Worm (Caenorhabditis elegans) whole organism, L4 larva: ENCODE data around the gene ipla-6.
A peak's percentile ranks its signal among the peaks of the same experiment; 100 is the strongest.

Experiments
- F26F4.8 ChIP-seq: fragments of 200-800 bp; sonication (Bioruptor generic); conservative IDR thresholded peaks from 2 replicates; pipeline ENCODE4 v1.3.6; 2022; ENCODE audit warnings: missing genetic modification characterization, missing compliant biosample characterization
- F37D6.2 ChIP-seq: sonication (generic microtip); optimal IDR thresholded peaks from 2 replicates; lab custom pipeline; 2016; ENCODE audit warnings: mild to moderate bottlenecking, missing genetic modification characterization, missing compliant biosample characterization
- F44E2.7 ChIP-seq: fragments of 200-800 bp; sonication (Bioruptor generic); IDR thresholded peaks from 2 replicates; pipeline ENCODE4 v2.1.2; 2022; ENCODE audit warnings: missing genetic modification characterization, missing compliant biosample characterization
- Y105C5A.15 ChIP-seq: fragments of 200-800 bp; sonication (Bioruptor generic); IDR thresholded peaks from 2 replicates; pipeline ENCODE4 v1.3.6; 2022; ENCODE audit warnings: missing genetic modification characterization, missing compliant biosample characterization
- Y5F2A.4 ChIP-seq: fragments of 200-800 bp; sonication (Bioruptor generic); optimal IDR thresholded peaks from 2 replicates; lab custom pipeline; 2018; ENCODE audit warnings: mild to moderate bottlenecking, missing genetic modification characterization, missing compliant biosample characterization
- Y75B8A.6 ChIP-seq: fragments of 200-800 bp; sonication (Bioruptor generic); IDR thresholded peaks from 2 replicates; pipeline ENCODE4 v1.3.6; 2022; ENCODE audit warnings: missing genetic modification reagents, missing genetic modification characterization, missing compliant biosample characterization
- aha-1 ChIP-seq: fragments of 150-350 bp; peaks from one replicate; lab custom pipeline; 2014; ENCODE audit warnings: missing biosample characterization, missing genetic modification characterization
- aly-2 ChIP-seq: sonication (generic microtip); optimal IDR thresholded peaks from 2 replicates; lab custom pipeline; 2018; ENCODE audit warnings: missing biosample characterization, missing genetic modification characterization
- ama-1 ChIP-seq: fragments of 150-350 bp; optimal IDR thresholded peaks from 2 replicates; lab custom pipeline; 2014; ENCODE audit warnings: inconsistent platforms, mixed read lengths
- ceh-28 ChIP-seq: fragments of 150-350 bp; optimal IDR thresholded peaks from 2 replicates; lab custom pipeline; 2014; ENCODE audit warnings: missing biosample characterization, missing genetic modification reagents, missing genetic modification characterization
- ceh-32 ChIP-seq: sonication (generic microtip); optimal IDR thresholded peaks from 2 replicates; lab custom pipeline; 2016; ENCODE audit warnings: mild to moderate bottlenecking, missing genetic modification characterization, missing compliant biosample characterization; ENCODE audit not compliant: poor library complexity
- ceh-82 ChIP-seq: sonication (generic microtip); optimal IDR thresholded peaks from 2 replicates; lab custom pipeline; 2017; ENCODE audit warnings: missing biosample characterization, missing genetic modification characterization
- ces-1 ChIP-seq: fragments of 150-350 bp; sonication (generic microtip); optimal IDR thresholded peaks from 4 replicates; lab custom pipeline; 2014; ENCODE audit warnings: missing biosample characterization, missing genetic modification reagents, missing genetic modification characterization
- ctbp-1 ChIP-seq: fragments of 200-800 bp; sonication (Bioruptor generic); IDR thresholded peaks from 2 replicates; pipeline ENCODE4 v1.3.6; 2022; ENCODE audit warnings: missing genetic modification reagents, missing genetic modification characterization, missing compliant biosample characterization
- daf-16 ChIP-seq, 3 experiments: sonication (generic microtip); optimal IDR thresholded peaks; 2 replicates each; lab custom pipeline; 2016 to 2017; ENCODE audit warnings: missing genetic modification characterization in 3 of 3, missing genetic modification reagents in 3 of 3, mild to moderate bottlenecking in 2 of 3, missing compliant biosample characterization in 2 of 3, missing biosample characterization in 1 of 3, moderate library complexity in 1 of 3
- daf-19 ChIP-seq: fragments of 200-800 bp; sonication (Bioruptor generic); conservative IDR thresholded peaks from 2 replicates; pipeline ENCODE4 v1.3.6; 2022; ENCODE audit warnings: missing genetic modification characterization, missing compliant biosample characterization
- daf-8 ChIP-seq: fragments of 200-800 bp; sonication (Bioruptor generic); IDR thresholded peaks from 2 replicates; pipeline ENCODE4 v1.3.6; 2022; ENCODE audit warnings: missing genetic modification characterization, missing compliant biosample characterization
- dmd-6 ChIP-seq: fragments of 200-800 bp; sonication (Bioruptor generic); IDR thresholded peaks from 2 replicates; pipeline ENCODE4 v1.3.6; 2022; ENCODE audit warnings: missing genetic modification reagents, missing genetic modification characterization, missing compliant biosample characterization
- dpl-1 ChIP-seq: fragments of 150-350 bp; optimal IDR thresholded peaks from 2 replicates; lab custom pipeline; 2014; ENCODE audit warnings: missing biosample characterization, missing genetic modification reagents, missing genetic modification characterization
- egl-43 ChIP-seq: fragments of 200-800 bp; sonication (Bioruptor generic); IDR thresholded peaks from 2 replicates; pipeline ENCODE4 v1.3.6; 2022; ENCODE audit warnings: missing genetic modification reagents, missing genetic modification characterization, missing compliant biosample characterization
- hif-1 ChIP-seq, 2 experiments: sonication (generic microtip); optimal IDR thresholded peaks; 2 replicates each; lab custom pipeline; 2016 to 2017; ENCODE audit warnings: missing compliant biosample characterization in 2 of 2, missing genetic modification characterization in 2 of 2, missing genetic modification reagents in 2 of 2, missing genotype in 2 of 2, mild to moderate bottlenecking in 1 of 2
- hlh-30 ChIP-seq: sonication (generic microtip); optimal IDR thresholded peaks from 2 replicates; lab custom pipeline; 2017; ENCODE audit warnings: antibody characterized with exemption, mild to moderate bottlenecking, missing genetic modification characterization, missing compliant biosample characterization; ENCODE audit not compliant: insufficient read depth
- hmg-1.1 ChIP-seq: fragments of 200-800 bp; sonication (Bioruptor generic); IDR thresholded peaks from 2 replicates; pipeline ENCODE4 v1.3.6; 2022; ENCODE audit warnings: missing genetic modification reagents, missing genetic modification characterization, missing compliant biosample characterization
- lin-13 ChIP-seq: fragments of 150-350 bp; optimal IDR thresholded peaks from 2 replicates; lab custom pipeline; 2014; ENCODE audit warnings: missing biosample characterization, missing genetic modification reagents, missing genetic modification characterization
- lin-15B ChIP-seq: fragments of 150-350 bp; sonication (generic microtip); optimal IDR thresholded peaks from 3 replicates; lab custom pipeline; 2014; ENCODE audit warnings: missing biosample characterization, missing genetic modification characterization
- lin-29 ChIP-seq: fragments of 200-800 bp; sonication (Bioruptor generic); IDR thresholded peaks from 2 replicates; pipeline ENCODE4 v1.3.6; 2022; ENCODE audit warnings: missing genetic modification reagents, missing genetic modification characterization, missing compliant biosample characterization
- lin-38 ChIP-seq: fragments of 200-800 bp; sonication (Bioruptor generic); IDR thresholded peaks from 2 replicates; pipeline ENCODE4 v1.3.6; 2022; ENCODE audit warnings: missing genetic modification reagents, missing genetic modification characterization, missing compliant biosample characterization
- lir-3 ChIP-seq: sonication (generic microtip); optimal IDR thresholded peaks from 2 replicates; lab custom pipeline; 2016; ENCODE audit warnings: mild to moderate bottlenecking, missing genetic modification characterization, missing compliant biosample characterization
- lsy-2 ChIP-seq, 2 experiments: fragments of 150-350 bp in 1 of 2; sonication (generic microtip) in 1 of 2; optimal IDR thresholded peaks; 2 replicates each; lab custom pipeline; 2014 to 2017; ENCODE audit warnings: missing biosample characterization in 2 of 2, missing genetic modification characterization in 2 of 2
- madf-9 ChIP-seq: fragments of 200-800 bp; sonication (Bioruptor generic); conservative IDR thresholded peaks from 2 replicates; pipeline ENCODE4 v1.3.6; 2022; ENCODE audit warnings: missing genetic modification reagents, missing genetic modification characterization, missing compliant biosample characterization
- mes-2 ChIP-seq: sonication (generic microtip); optimal IDR thresholded peaks from 2 replicates; lab custom pipeline; 2016; ENCODE audit warnings: missing genotype, mild to moderate bottlenecking, missing genetic modification characterization, missing compliant biosample characterization; ENCODE audit not compliant: poor library complexity, severe bottlenecking
- mxl-3 ChIP-seq: fragments of 200-800 bp; sonication (Bioruptor generic); optimal IDR thresholded peaks from 2 replicates; lab custom pipeline; 2018; ENCODE audit warnings: mild to moderate bottlenecking, missing genetic modification characterization, missing compliant biosample characterization
- nhr-102 ChIP-seq: sonication (generic microtip); optimal IDR thresholded peaks from 2 replicates; lab custom pipeline; 2016; ENCODE audit warnings: mild to moderate bottlenecking, missing genetic modification characterization, moderate library complexity, missing compliant biosample characterization
- nhr-111 ChIP-seq: fragments of 200-800 bp; sonication (Bioruptor generic); optimal IDR thresholded peaks from 2 replicates; lab custom pipeline; 2018; ENCODE audit warnings: mild to moderate bottlenecking, missing genetic modification characterization, missing compliant biosample characterization
- nhr-28 ChIP-seq: fragments of 150-350 bp; optimal IDR thresholded peaks from 2 replicates; lab custom pipeline; 2014; ENCODE audit warnings: missing biosample characterization, missing genetic modification characterization
- nhr-41 ChIP-seq: fragments of 200-800 bp; sonication (Bioruptor generic); IDR thresholded peaks from 2 replicates; pipeline ENCODE4 v1.3.6; 2022; ENCODE audit warnings: missing genetic modification reagents, missing genetic modification characterization, missing compliant biosample characterization
- nhr-48 ChIP-seq: sonication (generic microtip); optimal IDR thresholded peaks from 2 replicates; lab custom pipeline; 2016; ENCODE audit warnings: mild to moderate bottlenecking, missing genetic modification characterization, missing compliant biosample characterization
- nhr-77 ChIP-seq: fragments of 150-350 bp; optimal IDR thresholded peaks from 2 replicates; lab custom pipeline; 2014; ENCODE audit warnings: missing biosample characterization, missing genetic modification characterization
- saeg-2 ChIP-seq: fragments of 200-800 bp; sonication (Bioruptor generic); IDR thresholded peaks from 2 replicates; pipeline ENCODE4 v1.3.6; 2022; ENCODE audit warnings: missing genetic modification reagents, missing genetic modification characterization, missing compliant biosample characterization
- set-16 ChIP-seq: fragments of 200-800 bp; sonication (Bioruptor generic); IDR thresholded peaks from 2 replicates; pipeline ENCODE4 v1.3.6; 2022; ENCODE audit warnings: missing genetic modification reagents, missing genetic modification characterization, missing compliant biosample characterization
- skn-1 ChIP-seq: fragments of 150-350 bp; optimal IDR thresholded peaks from 2 replicates; lab custom pipeline; 2014; ENCODE audit warnings: missing biosample characterization, missing genetic modification characterization
- snpc-1.2 ChIP-seq: fragments of 200-800 bp; sonication (Bioruptor generic); IDR thresholded peaks from 2 replicates; pipeline ENCODE4 v1.3.6; 2022; ENCODE audit warnings: missing genetic modification reagents, missing genetic modification characterization, missing compliant biosample characterization
- spr-3 ChIP-seq: fragments of 200-800 bp; sonication (Bioruptor generic); optimal IDR thresholded peaks from 2 replicates; lab custom pipeline; 2018; ENCODE audit warnings: mild to moderate bottlenecking, missing genetic modification characterization, missing compliant biosample characterization
- tag-97 ChIP-seq: fragments of 200-800 bp; sonication (Bioruptor generic); IDR thresholded peaks from 2 replicates; pipeline ENCODE4 v1.3.6; 2022; ENCODE audit warnings: missing genetic modification characterization, missing compliant biosample characterization
- unc-39 ChIP-seq: sonication (generic microtip); optimal IDR thresholded peaks from 2 replicates; lab custom pipeline; 2017; ENCODE audit warnings: missing biosample characterization, missing genetic modification characterization
- vab-7 ChIP-seq: fragments of 200-800 bp; sonication (Bioruptor generic); IDR thresholded peaks from 2 replicates; pipeline ENCODE4 v1.3.6; 2022; ENCODE audit warnings: missing genetic modification reagents, missing genetic modification characterization, missing compliant biosample characterization
- zag-1 ChIP-seq: fragments of 150-350 bp; optimal IDR thresholded peaks from 2 replicates; lab custom pipeline; 2014; ENCODE audit warnings: missing biosample characterization, missing genetic modification characterization
- ztf-11 ChIP-seq: fragments of 150-350 bp; optimal IDR thresholded peaks from 2 replicates; lab custom pipeline; 2014; ENCODE audit warnings: missing biosample characterization, missing genetic modification characterization

ipla-6 gene

ce11 chrIV:6365045-6365444 is 27.6 kb downstream of the ipla-6 start, which contains the start of gene Y73B6BL.270:
Gene Y73B6BL.270, plus strand, starts transcription at chrIV:6365345.
- no peak for TF ChIP-seq daf-16 (GFP tag; optimal IDR thresholded peaks at IDR 0.05; lab: Kevin White, UChicago)
- no peak for TF ChIP-seq daf-16 (tag; optimal IDR thresholded peaks at IDR 0.05; lab: Kevin White, UChicago)
- TF ChIP-seq unc-39, result no peak
- TF ChIP-seq tag-97 (GFP tag; lab: Robert Waterston, UW), result no peak
- TF ChIP-seq dpl-1 (GFP tag; lab: Kevin White, UChicago), result no peak
- TF ChIP-seq lin-29, result no peak
- no peak for TF ChIP-seq nhr-41
- TF ChIP-seq nhr-111 (GFP tag; lab: Kevin White, UChicago), result no peak

- TF ChIP-seq aly-2 (no peak), ces-1 (peak; percentile 61)
- TF ChIP-seq, all 104 proteins: peak for 1
Observed at ce11 chrIV:6366032-6366431, 28.6 kb downstream of the ipla-6 start.

ce11 chrIV:6369489-6369888 is 32.0 kb downstream of the ipla-6 start:
- TF ChIP-seq F37D6.2 (tag; lab: Kevin White, UChicago) (no peak), lin-38 (GFP tag; lab: Robert Waterston, UW) (peak; percentile 46), skn-1 (no peak), ces-1 (no peak), nhr-48 (tag; lab: Kevin White, UChicago) (no peak), hlh-30 (no peak), mxl-3 (GFP tag; lab: Kevin White, UChicago) (no peak), dmd-6 (GFP tag; lab: Robert Waterston, UW) (0 out of 2 replicates have a peak, but pooled peaks have one; percentile 12), ceh-32 (tag; lab: Kevin White, UChicago) (no peak), lin-29 (no peak), F26F4.8 (no peak), Y105C5A.15 (GFP tag; lab: Robert Waterston, UW) (no peak), ceh-82 (tag; lab: Kevin White, UChicago) (no peak), nhr-102 (no peak), zag-1 (tag; lab: Kevin White, UChicago) (no peak), hmg-1.1 (GFP tag; lab: Robert Waterston, UW) (no peak), tag-97 (GFP tag; lab: Robert Waterston, UW) (no peak), ctbp-1 (GFP tag; lab: Robert Waterston, UW) (no peak), ama-1 (lab: Kevin White, UChicago) (no peak), ztf-11 (tag; lab: Kevin White, UChicago) (no peak), dpl-1 (GFP tag; lab: Kevin White, UChicago) (peak; percentile 91), set-16 (GFP tag; lab: Robert Waterston, UW) (no peak), saeg-2 (GFP tag; lab: Robert Waterston, UW) (no peak), lir-3 (tag; lab: Kevin White, UChicago) (no peak), vab-7 (GFP tag; lab: Robert Waterston, UW) (no peak), lin-13 (GFP tag; lab: Kevin White, UChicago) (no peak), daf-19 (no peak), ceh-28 (tag; lab: Kevin White, UChicago) (no peak), lsy-2 (tag; optimal IDR thresholded peaks at IDR 0.05; lab: Kevin White, UChicago) (peak in 1 of 2 experiments; percentile 52), egl-43 (GFP tag; lab: Robert Waterston, UW) (no peak), spr-3 (GFP tag; lab: Kevin White, UChicago) (no peak), F44E2.7 (GFP tag; lab: Robert Waterston, UW) (no peak), aha-1 (no peak), snpc-1.2 (0 out of 2 replicates have a peak, but pooled peaks have one; percentile 38), lin-15B (tag; lab: Kevin White, UChicago) (no peak), Y75B8A.6 (GFP tag; lab: Robert Waterston, UW) (no peak), daf-8 (no peak), nhr-28 (no peak), madf-9 (no peak), Y5F2A.4 (GFP tag; lab: Kevin White, UChicago) (no peak), hif-1 (tag; optimal IDR thresholded peaks at IDR 0.05; lab: Kevin White, UChicago) (peak in 1 of 2 experiments; percentile 10), nhr-77 (tag; lab: Kevin White, UChicago) (no peak), mes-2 (tag; lab: Kevin White, UChicago) (peak; percentile 83)
